Fruit fly (Drosophila melanogaster) whole organism, embryonic: Measurements from ENCODE around the gene Sirt6.

Experiments
- Antp ChIP-seq: fragments of 200-800 bp; sonication (Bioruptor generic); optimal IDR thresholded peaks from 3 replicates; lab custom pipeline; 2016; ENCODE audit warnings: missing biosample characterization, missing genetic modification characterization
- CG10274 ChIP-seq: fragments of 200-800 bp; sonication (Bioruptor generic); optimal IDR thresholded peaks from 3 replicates; lab custom pipeline; 2017; ENCODE audit warnings: missing biosample characterization, mild to moderate bottlenecking, missing genetic modification characterization
- CG11695 ChIP-seq: fragments of 200-800 bp; sonication (Bioruptor generic); IDR thresholded peaks from 3 replicates; pipeline ENCODE4 v1.3.6; 2022; ENCODE audit warnings: missing biosample characterization, missing genetic modification characterization
- CG11696 ChIP-seq: fragments of 200-800 bp; sonication (Bioruptor generic); IDR thresholded peaks from 2 replicates; pipeline ENCODE4 v1.3.6; 2022; ENCODE audit warnings: missing biosample characterization, missing genetic modification characterization
- CG12071 ChIP-seq: fragments of 200-800 bp; sonication (Bioruptor generic); optimal IDR thresholded peaks from 3 replicates; lab custom pipeline; 2018; ENCODE audit warnings: missing biosample characterization, mild to moderate bottlenecking, missing genetic modification characterization
- CG12391 ChIP-seq: fragments of 200-800 bp; sonication (Bioruptor generic); optimal IDR thresholded peaks from 3 replicates; lab custom pipeline; 2018; ENCODE audit warnings: missing biosample characterization, mild to moderate bottlenecking, missing genetic modification characterization, moderate library complexity
- CG12942 ChIP-seq: fragments of 200-800 bp; sonication (Bioruptor generic); optimal IDR thresholded peaks from 3 replicates; lab custom pipeline; 2016; ENCODE audit warnings: missing biosample characterization, missing genetic modification characterization
- CG13775 ChIP-seq: fragments of 200-800 bp; sonication (Bioruptor generic); optimal IDR thresholded peaks from 3 replicates; lab custom pipeline; 2017; ENCODE audit warnings: missing biosample characterization, mild to moderate bottlenecking, missing genetic modification characterization
- CG15073 ChIP-seq: fragments of 200-800 bp; sonication (Bioruptor generic); optimal IDR thresholded peaks from 2 replicates; lab custom pipeline; 2016; ENCODE audit warnings: missing biosample characterization, missing genetic modification characterization
- CG16813 ChIP-seq: fragments of 200-800 bp; sonication (Bioruptor generic); IDR thresholded peaks from 3 replicates; pipeline ENCODE4 v1.3.6; 2022; ENCODE audit warnings: missing biosample characterization, missing genetic modification characterization; ENCODE audit not compliant: partially characterized antibody
- CG17385 ChIP-seq: fragments of 200-800 bp; sonication (Bioruptor generic); optimal IDR thresholded peaks from 3 replicates; lab custom pipeline; 2018; ENCODE audit warnings: missing biosample characterization, mild to moderate bottlenecking, missing genetic modification characterization
- CG1792 ChIP-seq: fragments of 200-800 bp; sonication (Bioruptor generic); optimal IDR thresholded peaks from 2 replicates; lab custom pipeline; 2016; ENCODE audit warnings: missing biosample characterization, missing genetic modification characterization
- CG2120 ChIP-seq: fragments of 200-800 bp; sonication (Bioruptor generic); optimal IDR thresholded peaks from 3 replicates; lab custom pipeline; 2016; ENCODE audit warnings: missing biosample characterization, missing genetic modification characterization
- CG4424 ChIP-seq: fragments of 200-800 bp; sonication (Bioruptor generic); optimal IDR thresholded peaks from 3 replicates; lab custom pipeline; 2016; ENCODE audit warnings: missing biosample characterization, missing genetic modification characterization
- CG6854 ChIP-seq: fragments of 200-800 bp; sonication (Bioruptor generic); optimal IDR thresholded peaks from 3 replicates; lab custom pipeline; 2017; ENCODE audit warnings: missing biosample characterization, mild to moderate bottlenecking, missing genetic modification characterization
- CG8290 ChIP-seq, 3 experiments: fragments of 200-800 bp; sonication (Bioruptor generic); optimal IDR thresholded peaks; 2 replicates each; lab custom pipeline; 2016 to 2019; ENCODE audit warnings: missing biosample characterization in 3 of 3, missing genetic modification characterization in 3 of 3, mild to moderate bottlenecking in 2 of 3, moderate library complexity in 1 of 3
- CG8388 ChIP-seq: fragments of 200-800 bp; sonication (Bioruptor generic); optimal IDR thresholded peaks from 2 replicates; lab custom pipeline; 2019; ENCODE audit warnings: missing biosample characterization, mild to moderate bottlenecking, missing genetic modification characterization, moderate library complexity
- CG9215 ChIP-seq: fragments of 200-800 bp; sonication (Bioruptor generic); IDR thresholded peaks from 2 replicates; pipeline ENCODE4 v1.3.6; 2022; ENCODE audit warnings: missing biosample characterization, missing genetic modification characterization
- Camta ChIP-seq: fragments of 200-800 bp; sonication (Bioruptor generic); optimal IDR thresholded peaks from 2 replicates; lab custom pipeline; 2016; ENCODE audit warnings: missing biosample characterization, missing genetic modification characterization
- Dfd ChIP-seq, 2 experiments: fragments of >200 bp; optimal IDR thresholded peaks; 2 replicates each; lab custom pipeline; 2017; ENCODE audit warnings: missing biosample characterization in 2 of 2, missing genetic modification characterization in 2 of 2
- Dll ChIP-seq: fragments of 200-800 bp; sonication (Bioruptor generic); IDR thresholded peaks from 4 replicates; pipeline ENCODE4 v1.3.6; 2022; ENCODE audit warnings: missing biosample characterization, missing genetic modification characterization; ENCODE audit not compliant: partially characterized antibody
- Eip74EF ChIP-seq, 2 experiments: fragments of 200-800 bp in 1 of 2; fragments of >200 bp in 1 of 2; sonication (Bioruptor generic) in 1 of 2; optimal IDR thresholded peaks; 2 replicates each; lab custom pipeline; 2017 to 2019; ENCODE audit warnings: missing biosample characterization in 2 of 2, missing genetic modification characterization in 2 of 2, mild to moderate bottlenecking in 1 of 2, moderate library complexity in 1 of 2
- Ets97D ChIP-seq: fragments of 200-800 bp; sonication (Bioruptor generic); optimal IDR thresholded peaks from 3 replicates; lab custom pipeline; 2016; ENCODE audit warnings: missing biosample characterization, missing genetic modification characterization
- Fer1 ChIP-seq: fragments of 200-800 bp; sonication (Bioruptor generic); optimal IDR thresholded peaks from 2 replicates; lab custom pipeline; 2017; ENCODE audit warnings: missing biosample characterization, mild to moderate bottlenecking, missing genetic modification characterization
- H2.0 ChIP-seq: fragments of 200-800 bp; sonication (Bioruptor generic); IDR thresholded peaks from 2 replicates; pipeline ENCODE4 v1.3.6; 2022; ENCODE audit warnings: missing biosample characterization, missing genetic modification characterization
- Hr51 ChIP-seq, 2 experiments: fragments of 200-800 bp; sonication (Bioruptor generic); optimal IDR thresholded peaks; 2 replicates in 1 of 2; 3 replicates in 1 of 2; lab custom pipeline; 2016 to 2018; ENCODE audit warnings: missing biosample characterization in 2 of 2, missing genetic modification characterization in 2 of 2, mild to moderate bottlenecking in 1 of 2, moderate library complexity in 1 of 2
- Kr ChIP-seq: fragments of 200-800 bp; sonication (Bioruptor generic); optimal IDR thresholded peaks from 2 replicates; lab custom pipeline; 2017; ENCODE audit warnings: missing biosample characterization, mild to moderate bottlenecking, missing genetic modification characterization
- Lhr ChIP-seq: fragments of 200-800 bp; sonication (Bioruptor generic); optimal IDR thresholded peaks from 3 replicates; lab custom pipeline; 2017; ENCODE audit warnings: mild to moderate bottlenecking, missing biosample characterization, missing genetic modification reagents, missing genetic modification characterization
- Lim3 ChIP-seq: fragments of 200-800 bp; sonication (Bioruptor generic); IDR thresholded peaks from 2 replicates; pipeline ENCODE4 v1.3.6; 2022; ENCODE audit warnings: missing biosample characterization, missing genetic modification characterization
- MBD-R2 ChIP-seq: fragments of 200-800 bp; sonication (Bioruptor generic); IDR thresholded peaks from 2 replicates; pipeline ENCODE4 v1.3.6; 2022; ENCODE audit warnings: missing biosample characterization, missing genetic modification characterization
- Meics ChIP-seq: fragments of 200-800 bp; sonication (Bioruptor generic); optimal IDR thresholded peaks from 2 replicates; lab custom pipeline; 2017; ENCODE audit warnings: missing biosample characterization, mild to moderate bottlenecking, missing genetic modification characterization
- Nf-YC ChIP-seq: fragments of 200-800 bp; optimal IDR thresholded peaks from 3 replicates; lab custom pipeline; 2019; ENCODE audit warnings: missing biosample characterization, mild to moderate bottlenecking, missing genetic modification characterization, moderate library complexity
- Six4 ChIP-seq: fragments of 200-800 bp; sonication (Bioruptor generic); optimal IDR thresholded peaks from 2 replicates; lab custom pipeline; 2016; ENCODE audit warnings: missing biosample characterization, missing genetic modification characterization
- ac ChIP-seq: fragments of 200-800 bp; sonication (Bioruptor generic); optimal IDR thresholded peaks from 3 replicates; lab custom pipeline; 2017; ENCODE audit warnings: missing biosample characterization, mild to moderate bottlenecking, missing genetic modification characterization
- aop ChIP-seq: fragments of 200-800 bp; sonication (Bioruptor generic); IDR thresholded peaks from 2 replicates; pipeline ENCODE4 v1.3.6; 2022; ENCODE audit warnings: missing biosample characterization, missing genetic modification characterization
- bigmax ChIP-seq: fragments of 200-800 bp; sonication (Bioruptor generic); optimal IDR thresholded peaks from 2 replicates; lab custom pipeline; 2018; ENCODE audit warnings: missing biosample characterization, mild to moderate bottlenecking, missing genetic modification characterization
- cad ChIP-seq: fragments of >200 bp; optimal IDR thresholded peaks from 2 replicates; lab custom pipeline; 2017; ENCODE audit warnings: missing biosample characterization, missing genetic modification characterization
- caup ChIP-seq: fragments of 200-800 bp; sonication (Bioruptor generic); optimal IDR thresholded peaks from 3 replicates; lab custom pipeline; 2017; ENCODE audit warnings: missing biosample characterization, mild to moderate bottlenecking, missing genetic modification characterization, moderate library complexity; ENCODE audit not compliant: severe bottlenecking
- ci ChIP-seq: fragments of 200-800 bp; sonication (Bioruptor generic); IDR thresholded peaks from 3 replicates; pipeline ENCODE4 v1.3.6; 2022; ENCODE audit warnings: missing biosample characterization, missing genetic modification characterization
- corto ChIP-seq: fragments of 200-800 bp; sonication (Bioruptor generic); optimal IDR thresholded peaks from 2 replicates; lab custom pipeline; 2016; ENCODE audit warnings: missing biosample characterization, mild to moderate bottlenecking, missing genetic modification characterization, moderate library complexity
- dm ChIP-seq: fragments of 200-800 bp; sonication (Bioruptor generic); optimal IDR thresholded peaks from 3 replicates; lab custom pipeline; 2016; ENCODE audit warnings: missing biosample characterization, missing genetic modification characterization
- eve ChIP-seq, 2 experiments: fragments of >200 bp; optimal IDR thresholded peaks; 2 replicates each; lab custom pipeline; 2017; ENCODE audit warnings: missing biosample characterization in 2 of 2, missing genetic modification characterization in 2 of 2
- exex ChIP-seq: fragments of 200-800 bp; sonication (Bioruptor generic); optimal IDR thresholded peaks from 4 replicates; lab custom pipeline; 2018; ENCODE audit warnings: missing biosample characterization, mild to moderate bottlenecking, missing genetic modification characterization, moderate library complexity
- gce ChIP-seq: fragments of 200-800 bp; sonication (Bioruptor generic); IDR thresholded peaks from 3 replicates; pipeline ENCODE4 v1.3.6; 2022; ENCODE audit warnings: missing biosample characterization, missing genetic modification characterization
- gt ChIP-seq: fragments of 200-800 bp; sonication (Bioruptor generic); IDR thresholded peaks from 2 replicates; pipeline ENCODE4 v1.3.6; 2022; ENCODE audit warnings: missing biosample characterization, missing genetic modification characterization
- hkb ChIP-seq, 2 experiments: fragments of 200-800 bp in 1 of 2; fragments of >200 bp in 1 of 2; sonication (Bioruptor generic) in 1 of 2; IDR thresholded peaks in 1 of 2; optimal IDR thresholded peaks in 1 of 2; 2 replicates each; pipeline versions ENCODE4 v1.3.6 to Lab custom; 2017 to 2022; ENCODE audit warnings: missing biosample characterization in 1 of 2, missing genetic modification characterization in 1 of 2
- nerfin-1 ChIP-seq: fragments of 200-800 bp; sonication (Bioruptor generic); optimal IDR thresholded peaks from 3 replicates; lab custom pipeline; 2019; ENCODE audit warnings: missing biosample characterization, mild to moderate bottlenecking, missing genetic modification characterization, moderate library complexity
- p53 ChIP-seq: fragments of 200-800 bp; sonication (Bioruptor generic); optimal IDR thresholded peaks from 2 replicates; lab custom pipeline; 2016; ENCODE audit warnings: missing biosample characterization, missing genetic modification characterization
- pfk ChIP-seq: fragments of 200-800 bp; sonication (Bioruptor generic); optimal IDR thresholded peaks from 2 replicates; lab custom pipeline; 2018; ENCODE audit warnings: missing biosample characterization, mild to moderate bottlenecking, missing genetic modification characterization, moderate library complexity
- run ChIP-seq: fragments of 200-800 bp; sonication (Bioruptor generic); optimal IDR thresholded peaks from 3 replicates; lab custom pipeline; 2018; ENCODE audit warnings: missing biosample characterization, mild to moderate bottlenecking, missing genetic modification characterization

Sirt6 gene

DNA sequence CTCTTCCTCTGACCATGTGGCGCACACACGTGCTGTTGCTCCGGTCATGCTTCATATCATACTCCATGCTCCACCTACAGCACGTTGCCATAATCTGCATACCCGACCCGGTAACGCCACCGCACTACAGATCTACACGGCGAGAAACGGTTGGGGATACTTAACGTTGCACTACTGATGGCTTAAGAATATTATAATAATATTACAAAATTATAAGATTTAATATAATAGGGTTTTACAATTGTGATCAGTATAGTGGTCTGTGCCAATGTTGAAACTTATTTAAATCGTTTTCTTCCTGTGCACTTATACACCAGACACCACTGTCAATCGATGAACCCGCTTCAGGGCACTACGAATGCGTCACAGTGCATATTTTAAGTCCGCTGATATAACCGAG is 48.2 kb downstream of the Sirt6 start (continued):
- TF ChIP-seq CG9215 (peak; percentile 39; the same call in 1 of the 2 replicates), CG2120 (GFP tag; lab: Kevin White, UChicago) (no peak), CG10274 (GFP tag; lab: Kevin White, UChicago) (peak; percentile 20), aop (GFP tag; lab: Robert Waterston, UW) (no peak), CG11695 (GFP tag; lab: Robert Waterston, UW) (peak; percentile 48; the same call in 1 of the 3 replicates), gce (GFP tag; lab: Robert Waterston, UW) (peak; percentile 67; the same call in 1 of the 3 replicates), Ets97D (GFP tag; lab: Kevin White, UChicago) (no peak), corto (GFP tag; lab: Kevin White, UChicago) (no peak), hkb (optimal IDR thresholded peaks at IDR 0.05; lab: Kevin White, UChicago) (no peak), hkb (GFP tag; IDR thresholded peaks at IDR 0.05; lab: Robert Waterston, UW) (peak; percentile 84), Dfd (GFP tag; optimal IDR thresholded peaks at IDR 0.05; lab: Kevin White, UChicago) (no peak), eve (GFP tag; optimal IDR thresholded peaks at IDR 0.05; lab: Kevin White, UChicago) (no peak), CG12391 (no peak), Six4 (GFP tag; lab: Kevin White, UChicago) (peak; percentile 49), CG12942 (peak; percentile 42), gt (GFP tag; lab: Robert Waterston, UW) (no peak; the same call in 1 of the 2 replicates), caup (GFP tag; lab: Kevin White, UChicago) (peak; percentile 57), bigmax (GFP tag; lab: Kevin White, UChicago) (no peak), CG8290 (GFP tag; optimal IDR thresholded peaks at IDR 0.05; lab: Kevin White, UChicago) (no peak), CG8290 (tag; optimal IDR thresholded peaks at IDR 0.05; lab: Kevin White, UChicago) (no peak), pfk (GFP tag; lab: Kevin White, UChicago) (no peak), p53 (GFP tag; lab: Kevin White, UChicago) (no peak), ci (GFP tag; lab: Robert Waterston, UW) (peak; percentile 86), Camta (GFP tag; lab: Kevin White, UChicago) (no peak), CG11696 (GFP tag; lab: Robert Waterston, UW) (peak; percentile 54; the same call in 1 of the 2 replicates), CG15073 (GFP tag; lab: Kevin White, UChicago) (no peak), CG6854 (GFP tag; lab: Kevin White, UChicago) (no peak), run (tag; lab: Kevin White, UChicago) (peak; percentile 26), nerfin-1 (tag; lab: Kevin White, UChicago) (no peak), H2.0 (peak; percentile 74), Hr51 (GFP tag; optimal IDR thresholded peaks at IDR 0.05; lab: Kevin White, UChicago) (peak in 1 of 2 experiments; percentile 80), CG8388 (GFP tag; lab: Kevin White, UChicago) (peak; percentile 77), CG4424 (GFP tag; lab: Kevin White, UChicago) (peak; percentile 52), Eip74EF (GFP tag; optimal IDR thresholded peaks at IDR 0.05; lab: Kevin White, UChicago) (peak in 1 of 2 experiments; percentile 42), exex (tag; lab: Kevin White, UChicago) (no peak), CG16813 (no peak), Kr (GFP tag; lab: Kevin White, UChicago) (no peak), Fer1 (GFP tag; lab: Kevin White, UChicago) (no peak), ac (GFP tag; lab: Kevin White, UChicago) (no peak), CG12071 (GFP tag; lab: Kevin White, UChicago) (peak; percentile 48), cad (GFP tag; lab: Kevin White, UChicago) (no peak), Dll (GFP tag; lab: Robert Waterston, UW) (no peak), Meics (GFP tag; lab: Kevin White, UChicago) (peak; percentile 35), Lhr (GFP tag; lab: Kevin White, UChicago) (peak; percentile 46), CG1792 (GFP tag; lab: Kevin White, UChicago) (no peak), dm (GFP tag; lab: Kevin White, UChicago) (no peak), Antp (GFP tag; lab: Kevin White, UChicago) (no peak), Nf-YC (tag; lab: Kevin White, UChicago) (no peak), CG13775 (GFP tag; lab: Kevin White, UChicago) (peak; percentile 35), CG17385 (GFP tag; lab: Kevin White, UChicago) (peak; percentile 64), MBD-R2 (GFP tag; lab: Robert Waterston, UW) (no peak), Lim3 (GFP tag; lab: Robert Waterston, UW) (peak; percentile 59; the same call in 1 of the 2 replicates)
